Worm (Caenorhabditis elegans): ENCODE measurements around the gene K01A12.3.

K01A12.3 gene

DNA sequence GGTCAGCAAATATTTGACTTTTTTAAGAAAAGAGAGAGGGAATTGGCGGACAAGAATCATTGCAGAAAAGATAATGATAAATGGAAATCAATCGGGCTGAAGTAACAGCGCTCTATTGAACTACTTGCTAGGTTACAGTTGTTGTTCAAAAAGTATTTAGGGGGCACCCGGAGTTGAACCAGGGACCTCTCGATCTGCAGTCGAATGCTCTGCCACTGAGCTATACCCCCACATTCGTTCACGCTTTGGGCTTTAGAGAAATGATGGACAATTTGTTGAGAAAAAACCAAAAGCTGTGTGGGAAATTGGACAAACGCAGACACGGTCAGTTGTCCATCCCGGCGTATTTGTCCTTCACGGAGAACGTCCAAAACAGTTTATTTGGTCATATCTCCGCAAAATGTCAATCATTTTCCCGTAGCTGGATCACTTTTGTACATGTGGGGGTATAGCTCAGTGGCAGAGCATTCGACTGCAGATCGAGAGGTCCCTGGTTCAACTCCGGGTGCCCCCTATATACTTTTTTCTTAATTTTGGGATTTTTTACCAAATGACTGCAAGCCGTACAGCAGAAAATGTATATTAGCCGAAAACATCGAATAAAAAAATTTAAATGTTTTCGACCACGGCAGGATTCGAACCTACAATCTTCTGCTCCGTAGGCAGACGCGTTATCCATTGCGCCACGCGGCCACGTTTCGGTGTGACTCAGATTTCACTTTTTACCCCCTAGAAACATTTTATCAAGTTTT is 974 bp downstream of the K01A12.3 start:
- TF ChIP-seq ztf-22 (GFP tag; optimal IDR thresholded peaks at IDR 0.05) (no peak), B0336.3 (GFP tag; IDR thresholded peaks at IDR 0.05) (no peak; the same call in 1 of the 2 replicates), Y79H2A.3 (GFP tag; conservative IDR thresholded peaks at IDR 0.05) (no peak), egl-44 (GFP tag; IDR thresholded peaks at IDR 0.05) (no peak), ceh-100 (GFP tag; IDR thresholded peaks at IDR 0.05) (no peak), bed-2 (GFP tag; IDR thresholded peaks at IDR 0.05) (no peak), lin-35 (GFP tag; optimal IDR thresholded peaks at IDR 0.05) (peak in 1 of 3 experiments; percentile 11), ztf-25 (GFP tag; IDR thresholded peaks at IDR 0.05) (0 out of 2 replicates have a peak, but pooled peaks have one; percentile 15), snpc-1.3 (tag; optimal IDR thresholded peaks at IDR 0.05; ENCODE audit: insufficient read depth) (no peak), lin-40 (tag; optimal IDR thresholded peaks at IDR 0.05) (peak; percentile 65), dox-1 (GFP tag; IDR thresholded peaks at IDR 0.05) (peak; percentile 53; the same call in 1 of the 2 replicates), cebp-1 (GFP tag; IDR thresholded peaks at IDR 0.05) (no peak), cebp-1 (tag; optimal IDR thresholded peaks at IDR 0.05) (no peak), attf-6 (GFP tag; IDR thresholded peaks at IDR 0.05) (no peak), mel-28 (tag; optimal IDR thresholded peaks at IDR 0.05; ENCODE audit: borderline replicate concordance) (no peak), nfya-1 (tag; optimal IDR thresholded peaks at IDR 0.05; ENCODE audit: borderline replicate concordance, insufficient read depth) (no peak), Y56A3A.18 (GFP tag; IDR thresholded peaks at IDR 0.05) (no peak), hmg-20 (GFP tag; IDR thresholded peaks at IDR 0.05) (peak; percentile 9; the same call in 1 of the 2 replicates), hmg-1.2 (GFP tag; IDR thresholded peaks at IDR 0.05) (peak; percentile 69), lsl-1 (GFP tag; optimal IDR thresholded peaks at IDR 0.05) (no peak), nhr-27 (tag; optimal IDR thresholded peaks at IDR 0.05) (no peak), xnd-1 (tag; optimal IDR thresholded peaks at IDR 0.05) (no peak), mes-4 (tag; optimal IDR thresholded peaks at IDR 0.05) (no peak), athp-1 (tag; optimal IDR thresholded peaks at IDR 0.05) (no peak), ekl-4 (GFP tag; IDR thresholded peaks at IDR 0.05) (0 out of 2 replicates have a peak, but pooled peaks have one; percentile 64), aptf-3 (GFP tag; IDR thresholded peaks at IDR 0.05) (no peak), K12H6.12 (tag; optimal IDR thresholded peaks at IDR 0.05) (no peak), sea-2 (GFP tag; IDR thresholded peaks at IDR 0.05) (no peak), dpff-1 (tag; optimal IDR thresholded peaks at IDR 0.05) (no peak), ceh-27 (GFP tag; optimal IDR thresholded peaks at IDR 0.05) (no peak), K11D2.4 (GFP tag; IDR thresholded peaks at IDR 0.05) (peak; percentile 51; the same call in 1 of the 2 replicates), F39B2.1 (GFP tag; IDR thresholded peaks at IDR 0.05) (no peak), him-1 (tag; optimal IDR thresholded peaks at IDR 0.05) (peak; percentile 13), attf-3 (GFP tag; conservative IDR thresholded peaks at IDR 0.05) (no peak), mcd-1 (GFP tag; IDR thresholded peaks at IDR 0.05) (peak; percentile 73), F23B12.7 (tag; optimal IDR thresholded peaks at IDR 0.05; ENCODE audit: insufficient read depth) (no peak), F22D6.2 (tag; optimal IDR thresholded peaks at IDR 0.05) (no peak), T07F8.4 (tag; optimal IDR thresholded peaks at IDR 0.05) (no peak), let-607 (tag; optimal IDR thresholded peaks at IDR 0.05) (peak in 1 of 2 experiments; percentile 34), B0261.1 (tag; optimal IDR thresholded peaks at IDR 0.05) (peak; percentile 84), madf-8 (GFP tag; conservative IDR thresholded peaks at IDR 0.05) (no peak), F49E8.2 (tag; optimal IDR thresholded peaks at IDR 0.05; ENCODE audit: insufficient read depth) (no peak), sdz-38 (tag; optimal IDR thresholded peaks at IDR 0.05) (no peak), egrh-3 (GFP tag; IDR thresholded peaks at IDR 0.05) (no peak), Y53F4B.3 (GFP tag; IDR thresholded peaks at IDR 0.05) (peak; percentile 37; the same call in 1 of the 2 replicates), attf-5 (GFP tag; optimal IDR thresholded peaks at IDR 0.05) (peak; percentile 46)

Data from whole organism, young adult.